Fruit fly (Drosophila melanogaster) Kc167 (cell line): ENCODE results near the gene Atg101.

Experiments
- Myc ChIP-seq: fragments of >200 bp; optimal IDR thresholded peaks from 2 replicates; lab custom pipeline; 2017; ENCODE audit warnings: missing external identifiers
- h ChIP-seq: fragments of >200 bp; optimal IDR thresholded peaks from 3 replicates; lab custom pipeline; 2018; ENCODE audit warnings: missing external identifiers
- psq ChIP-seq: fragments of >200 bp; optimal IDR thresholded peaks from 2 replicates; lab custom pipeline; 2017; ENCODE audit warnings: missing external identifiers

- TF ChIP-seq h (lab: Kevin White, UChicago): no peak
- no peak for TF ChIP-seq Myc
- TF ChIP-seq psq (lab: Kevin White, UChicago): no peak
Observed at dm6 chrX:18780260-18780659, 11.2 kb upstream of the Atg101 start.
